Fruit fly (Drosophila melanogaster) whole organism, wandering third instar larva: Measurements from ENCODE around the gene CG43402.

Experiments used
- Dfd ChIP-seq: fragments of >200 bp; optimal IDR thresholded peaks from 2 replicates; lab custom pipeline; 2017; ENCODE audit warnings: missing biosample characterization, missing genetic modification characterization
- HLH106 ChIP-seq: fragments of 200-800 bp; optimal IDR thresholded peaks from 3 replicates; lab custom pipeline; 2019; ENCODE audit warnings: missing biosample characterization, mild to moderate bottlenecking, missing genetic modification characterization, moderate library complexity
- Hnf4 ChIP-seq: fragments of 200-800 bp; sonication (Bioruptor generic); optimal IDR thresholded peaks from 2 replicates; lab custom pipeline; 2016; ENCODE audit warnings: missing biosample characterization, mild to moderate bottlenecking, missing genetic modification characterization
- Myc ChIP-seq: fragments of >200 bp; optimal IDR thresholded peaks from 2 replicates; lab custom pipeline; 2017
- OdsH ChIP-seq: fragments of 200-800 bp; sonication (Bioruptor generic); optimal IDR thresholded peaks from 2 replicates; lab custom pipeline; 2016; ENCODE audit warnings: missing biosample characterization, mild to moderate bottlenecking, missing genetic modification characterization
- foxo ChIP-seq, 2 experiments: fragments of 200-800 bp; sonication (Bioruptor generic); optimal IDR thresholded peaks; 2 replicates in 1 of 2; 3 replicates in 1 of 2; lab custom pipeline; 2016 to 2017; ENCODE audit warnings: missing biosample characterization in 2 of 2, missing genetic modification characterization in 2 of 2
- h ChIP-seq: fragments of 200-800 bp; sonication (Bioruptor generic); optimal IDR thresholded peaks from 3 replicates; lab custom pipeline; 2016; ENCODE audit warnings: missing biosample characterization, mild to moderate bottlenecking, missing genetic modification characterization
- jim ChIP-seq: fragments of 175-275, 200-325 bp; sonication (Bioruptor generic); optimal IDR thresholded peaks from 2 replicates; lab custom pipeline; 2016; ENCODE audit warnings: missing biosample characterization, mild to moderate bottlenecking, missing genetic modification characterization
- psq ChIP-seq: fragments of 200-800 bp; sonication (Bioruptor generic); optimal IDR thresholded peaks from 3 replicates; lab custom pipeline; 2017; ENCODE audit warnings: missing biosample characterization, mild to moderate bottlenecking, missing genetic modification characterization, moderate library complexity
- woc ChIP-seq: sonication (Bioruptor generic); optimal IDR thresholded peaks from 2 replicates; lab custom pipeline; 2016; ENCODE audit warnings: missing biosample characterization, mild to moderate bottlenecking, missing genetic modification characterization

- TF ChIP-seq jim (GFP tag; lab: Kevin White, UChicago), result no peak
- no peak for TF ChIP-seq Hnf4
- no peak for TF ChIP-seq Myc (lab: Kevin White, UChicago)
- no peak for TF ChIP-seq HLH106 (tag; lab: Kevin White, UChicago)
- TF ChIP-seq h (GFP tag; lab: Kevin White, UChicago), result no peak
- TF ChIP-seq woc (GFP tag; lab: Kevin White, UChicago), result no peak
- TF ChIP-seq OdsH (GFP tag; lab: Kevin White, UChicago), result no peak
- TF ChIP-seq psq (GFP tag; lab: Kevin White, UChicago), result no peak
- no peak for TF ChIP-seq Dfd (GFP tag; lab: Kevin White, UChicago)
- TF ChIP-seq foxo (GFP tag; optimal IDR thresholded peaks at IDR 0.05; lab: Kevin White, UChicago), result no peak
These were observed 4.3 kb downstream of the CG43402 start for dm6 chr2L:1446740-1447139.
